Worm (Caenorhabditis elegans) whole organism, early embryonic: Measurements from ENCODE around the gene rpl-33.

Experiments
- B0310.2 ChIP-seq: sonication (generic microtip); optimal IDR thresholded peaks from 2 replicates; lab custom pipeline; 2016; ENCODE audit warnings: mild to moderate bottlenecking, missing genetic modification characterization, missing compliant biosample characterization
- F13C5.2 ChIP-seq: sonication (generic microtip); optimal IDR thresholded peaks from 2 replicates; lab custom pipeline; 2017; ENCODE audit warnings: mild to moderate bottlenecking, missing genetic modification characterization, inconsistent platforms, missing compliant biosample characterization
- aly-1 ChIP-seq: sonication (generic microtip); optimal IDR thresholded peaks from 2 replicates; lab custom pipeline; 2016; ENCODE audit warnings: missing genetic modification characterization, missing compliant biosample characterization
- ama-1 ChIP-seq: fragments of 150-350 bp; optimal IDR thresholded peaks from 2 replicates; lab custom pipeline; 2014
- ceh-13 ChIP-seq: fragments of 200-800 bp; sonication (Bioruptor generic); optimal IDR thresholded peaks from 2 replicates; lab custom pipeline; 2018; ENCODE audit warnings: mild to moderate bottlenecking, missing genetic modification characterization, missing compliant biosample characterization
- ceh-36 ChIP-seq: sonication (generic microtip); optimal IDR thresholded peaks from 2 replicates; lab custom pipeline; 2016; ENCODE audit warnings: missing genetic modification characterization, inconsistent platforms, missing compliant biosample characterization
- ets-7 ChIP-seq: sonication (generic microtip); optimal IDR thresholded peaks from 2 replicates; lab custom pipeline; 2016; ENCODE audit warnings: missing genotype, missing genetic modification characterization, missing compliant biosample characterization
- flt-1 ChIP-seq: fragments of 200-800 bp; sonication (Bioruptor generic); IDR thresholded peaks from 2 replicates; pipeline ENCODE4 v1.3.6; 2022; ENCODE audit warnings: missing genetic modification characterization, missing compliant biosample characterization
- hmbx-1 ChIP-seq: sonication (generic microtip); optimal IDR thresholded peaks from 2 replicates; lab custom pipeline; 2016; ENCODE audit warnings: mild to moderate bottlenecking, missing genetic modification characterization, missing compliant biosample characterization
- hmg-4 ChIP-seq: fragments of 200-800 bp; sonication (Bioruptor generic); optimal IDR thresholded peaks from 2 replicates; lab custom pipeline; 2018; ENCODE audit warnings: mild to moderate bottlenecking, missing genetic modification characterization, missing compliant biosample characterization
- hnd-1 ChIP-seq: sonication (generic microtip); optimal IDR thresholded peaks from 2 replicates; lab custom pipeline; 2016; ENCODE audit warnings: missing genetic modification characterization, missing compliant biosample characterization
- pes-1 ChIP-seq: fragments of 200-800 bp; sonication (Bioruptor generic); IDR thresholded peaks from 2 replicates; pipeline ENCODE4 v1.3.6; 2022; ENCODE audit warnings: missing genetic modification reagents, missing genetic modification characterization, missing compliant biosample characterization
- scrt-1 ChIP-seq: fragments of 200-800 bp; sonication (Bioruptor generic); IDR thresholded peaks from 2 replicates; pipeline ENCODE4 v1.3.6; 2022; ENCODE audit warnings: missing genetic modification characterization, missing compliant biosample characterization
- sea-1 ChIP-seq: fragments of 200-800 bp; sonication (Bioruptor generic); conservative IDR thresholded peaks from 2 replicates; pipeline ENCODE4 v1.3.6; 2022; ENCODE audit warnings: missing genetic modification characterization, missing compliant biosample characterization
- tbx-11 ChIP-seq: fragments of 200-800 bp; sonication (Bioruptor generic); IDR thresholded peaks from 2 replicates; pipeline ENCODE4 v1.3.6; 2022; ENCODE audit warnings: missing genetic modification characterization, missing compliant biosample characterization
- tbx-37 ChIP-seq: fragments of 200-800 bp; sonication (Bioruptor generic); conservative IDR thresholded peaks from 2 replicates; pipeline ENCODE4 v1.3.6; 2022; ENCODE audit warnings: missing genetic modification reagents, missing genetic modification characterization, missing compliant biosample characterization
- tra-4 ChIP-seq: sonication (generic microtip); optimal IDR thresholded peaks from 2 replicates; lab custom pipeline; 2017; ENCODE audit warnings: missing genetic modification characterization, missing compliant biosample characterization

The rpl-33 gene

DNA sequence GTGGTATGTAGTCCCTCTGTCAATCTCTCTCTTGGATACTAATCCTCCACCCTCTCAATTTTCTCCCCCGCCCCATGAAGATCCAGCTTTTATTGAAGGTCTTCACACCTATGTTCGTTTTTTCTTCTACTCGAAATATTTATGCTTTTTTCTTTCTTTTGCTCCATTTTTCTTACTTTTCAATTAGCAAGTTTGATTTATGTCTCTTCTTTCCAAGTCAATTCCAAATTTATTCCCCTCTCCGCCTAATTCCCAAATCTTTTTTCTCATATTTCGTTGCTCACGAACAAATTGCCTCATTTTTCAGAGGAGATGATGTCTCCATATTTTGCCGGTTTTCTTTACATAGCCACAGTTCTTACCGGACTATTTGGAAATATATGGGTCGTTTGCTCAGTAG is 38.9 kb downstream of the rpl-33 start, which contains the start of gene npr-31:
Gene npr-31, plus strand, starts transcription at position 301 of the 400 bp plus-strand sequence.
- TF ChIP-seq flt-1 (GFP tag; lab: Robert Waterston, UW) (no peak), ama-1 (lab: Kevin White, UChicago) (no peak), ceh-13 (GFP tag; lab: Kevin White, UChicago) (no peak), scrt-1 (GFP tag; lab: Robert Waterston, UW) (no peak), pes-1 (GFP tag; lab: Robert Waterston, UW) (no peak), B0310.2 (tag; lab: Kevin White, UChicago) (no peak), sea-1 (GFP tag; lab: Robert Waterston, UW) (no peak), hnd-1 (tag; lab: Kevin White, UChicago) (no peak), tra-4 (tag; lab: Kevin White, UChicago) (no peak), aly-1 (tag; lab: Kevin White, UChicago) (no peak), F13C5.2 (tag; lab: Kevin White, UChicago) (no peak), hmbx-1 (tag; lab: Kevin White, UChicago) (no peak), ceh-36 (tag; lab: Kevin White, UChicago) (no peak), tbx-37 (GFP tag; lab: Robert Waterston, UW) (no peak)

ce11 chrII:7146240-7146639 is 40.9 kb downstream of the rpl-33 start:
- no peak for TF ChIP-seq hmg-4 (GFP tag; lab: Kevin White, UChicago)

ce11 chrII:7147550-7147949 is 42.2 kb downstream of the rpl-33 start:
- no peak for TF ChIP-seq scrt-1 (GFP tag; lab: Robert Waterston, UW)
- TF ChIP-seq aly-1 (tag; lab: Kevin White, UChicago): no peak
- TF ChIP-seq F13C5.2 (tag; lab: Kevin White, UChicago): no peak
- no peak for TF ChIP-seq B0310.2 (tag; lab: Kevin White, UChicago)
- no peak for TF ChIP-seq tbx-11 (GFP tag; lab: Robert Waterston, UW)
- TF ChIP-seq sea-1 (GFP tag; lab: Robert Waterston, UW): no peak
- TF ChIP-seq hmbx-1 (tag; lab: Kevin White, UChicago): no peak
- no peak for TF ChIP-seq flt-1 (GFP tag; lab: Robert Waterston, UW)
- no peak for TF ChIP-seq pes-1 (GFP tag; lab: Robert Waterston, UW)
- TF ChIP-seq hmg-4 (GFP tag; lab: Kevin White, UChicago): no peak
- TF ChIP-seq ets-7 (tag; lab: Kevin White, UChicago): no peak
- TF ChIP-seq tbx-37 (GFP tag; lab: Robert Waterston, UW): no peak
- TF ChIP-seq hnd-1 (tag; lab: Kevin White, UChicago): no peak
- TF ChIP-seq ceh-36 (tag; lab: Kevin White, UChicago): no peak
- no peak for TF ChIP-seq ceh-13 (GFP tag; lab: Kevin White, UChicago)

ce11 chrII:7148099-7148498 is 42.7 kb downstream of the rpl-33 start, which contains the start of gene T07F8.1:
T07F8.1 (plus strand) TSS chrII:7148399.
- TF ChIP-seq tbx-37 (GFP tag; lab: Robert Waterston, UW) (no peak), ceh-36 (tag; lab: Kevin White, UChicago) (no peak), pes-1 (GFP tag; lab: Robert Waterston, UW) (no peak), B0310.2 (tag; lab: Kevin White, UChicago) (no peak), hnd-1 (tag; lab: Kevin White, UChicago) (no peak), hmg-4 (GFP tag; lab: Kevin White, UChicago) (no peak), F13C5.2 (tag; lab: Kevin White, UChicago) (no peak), ama-1 (lab: Kevin White, UChicago) (no peak), flt-1 (GFP tag; lab: Robert Waterston, UW) (no peak), tra-4 (tag; lab: Kevin White, UChicago) (no peak), hmbx-1 (tag; lab: Kevin White, UChicago) (no peak), aly-1 (tag; lab: Kevin White, UChicago) (no peak), scrt-1 (GFP tag; lab: Robert Waterston, UW) (no peak), sea-1 (GFP tag; lab: Robert Waterston, UW) (no peak)

ce11 chrII:7151969-7152631 is 46.7 kb downstream of the rpl-33 start, which contains the start of gene fust-1:
fust-1 (plus strand) TSS chrII:7152581.
- TF ChIP-seq F13C5.2 (tag; lab: Kevin White, UChicago): peak; percentile 89
- TF ChIP-seq ceh-13 (GFP tag; lab: Kevin White, UChicago): no peak
- TF ChIP-seq tbx-11 (GFP tag; lab: Robert Waterston, UW): peak; percentile 48; the same call in 1 of the 2 replicates
- TF ChIP-seq hmg-4 (GFP tag; lab: Kevin White, UChicago): peak; percentile 46
- peak; percentile 77 for TF ChIP-seq pes-1 (GFP tag; lab: Robert Waterston, UW)
- TF ChIP-seq hnd-1 (tag; lab: Kevin White, UChicago): peak; percentile 1
- peak; percentile 33; the same call in 1 of the 2 replicates for TF ChIP-seq tbx-37 (GFP tag; lab: Robert Waterston, UW)
- no peak; the same call in 1 of the 2 replicates for TF ChIP-seq sea-1 (GFP tag; lab: Robert Waterston, UW)
- TF ChIP-seq hmbx-1 (tag; lab: Kevin White, UChicago): peak; percentile 19
- TF ChIP-seq ceh-36 (tag; lab: Kevin White, UChicago): peak; percentile 39
- TF ChIP-seq scrt-1 (GFP tag; lab: Robert Waterston, UW): peak; percentile 58; the same call in 1 of the 2 replicates
- no peak for TF ChIP-seq tra-4 (tag; lab: Kevin White, UChicago)
- TF ChIP-seq flt-1 (GFP tag; lab: Robert Waterston, UW): peak; percentile 64; the same call in 1 of the 2 replicates

- peak; percentile 38 for TF ChIP-seq aly-1 (tag; lab: Kevin White, UChicago)
- no peak for TF ChIP-seq ama-1 (lab: Kevin White, UChicago)
Observed at ce11 chrII:7154711-7155110, 49.3 kb downstream of the rpl-33 start.

- TF ChIP-seq sea-1 (GFP tag; lab: Robert Waterston, UW) (no peak), B0310.2 (tag; lab: Kevin White, UChicago) (no peak), ama-1 (lab: Kevin White, UChicago) (no peak), hmbx-1 (tag; lab: Kevin White, UChicago) (no peak), scrt-1 (GFP tag; lab: Robert Waterston, UW) (no peak), aly-1 (tag; lab: Kevin White, UChicago) (no peak), tbx-11 (GFP tag; lab: Robert Waterston, UW) (no peak)
Observed at ce11 chrII:7155392-7155791, 50.0 kb downstream of the rpl-33 start, which contains the start of gene C27H5.2. C27H5.2 (plus strand) TSS chrII:7155581.
